Fruit fly (Drosophila melanogaster) whole organism, prepupa: ENCODE results near the gene Fuca.
A peak's percentile ranks its signal among the peaks of the same experiment; 100 is the strongest.

ENCODE experiments used
- CG10631 ChIP-seq: fragments of 200-800 bp; sonication (Bioruptor generic); optimal IDR thresholded peaks from 2 replicates; lab custom pipeline; 2016; ENCODE audit warnings: missing biosample characterization, missing genetic modification characterization
- CG10669 ChIP-seq: fragments of 200-800 bp; sonication (Bioruptor generic); optimal IDR thresholded peaks from 3 replicates; lab custom pipeline; 2018; ENCODE audit warnings: missing biosample characterization, mild to moderate bottlenecking, missing genetic modification characterization, moderate library complexity
- CG11294 ChIP-seq: fragments of 200-800 bp; sonication (Bioruptor generic); IDR thresholded peaks from 2 replicates; pipeline ENCODE4 v1.3.6; 2022; ENCODE audit warnings: missing biosample characterization, missing genetic modification characterization
- CG11762 ChIP-seq: fragments of 200-800 bp; sonication (Bioruptor generic); optimal IDR thresholded peaks from 3 replicates; lab custom pipeline; 2016; ENCODE audit warnings: missing biosample characterization, missing genetic modification characterization; ENCODE audit not compliant: insufficient read depth
- CG11902 ChIP-seq: fragments of 200-800 bp; sonication (Bioruptor generic); optimal IDR thresholded peaks from 3 replicates; lab custom pipeline; 2016; ENCODE audit warnings: missing biosample characterization, missing genetic modification characterization
- CG1621 ChIP-seq: fragments of 200-800 bp; sonication (Bioruptor generic); optimal IDR thresholded peaks from 3 replicates; lab custom pipeline; 2018; ENCODE audit warnings: missing biosample characterization, mild to moderate bottlenecking, missing genetic modification characterization
- CG3032 ChIP-seq: fragments of 200-800 bp; optimal IDR thresholded peaks from 2 replicates; lab custom pipeline; 2019; ENCODE audit warnings: missing biosample characterization, mild to moderate bottlenecking, missing genetic modification characterization, moderate library complexity
- CG31627 ChIP-seq: fragments of 200-800 bp; sonication (Bioruptor generic); optimal IDR thresholded peaks from 3 replicates; lab custom pipeline; 2016; ENCODE audit warnings: missing biosample characterization, missing genetic modification characterization
- CG34406 ChIP-seq: fragments of 200-800 bp; sonication (Bioruptor generic); optimal IDR thresholded peaks from 3 replicates; lab custom pipeline; 2016; ENCODE audit warnings: missing biosample characterization, missing genetic modification characterization
- CG3919 ChIP-seq: fragments of 200-800 bp; sonication (Bioruptor generic); optimal IDR thresholded peaks from 3 replicates; lab custom pipeline; 2016; ENCODE audit warnings: missing biosample characterization, missing genetic modification characterization
- CG6163 ChIP-seq: fragments of 200-800 bp; sonication (Bioruptor generic); IDR thresholded peaks from 3 replicates; pipeline ENCODE4 v1.3.6; 2022; ENCODE audit warnings: missing biosample characterization, missing genetic modification characterization
- CG6276 ChIP-seq: fragments of 200-800 bp; sonication (Bioruptor generic); optimal IDR thresholded peaks from 2 replicates; lab custom pipeline; 2017; ENCODE audit warnings: missing biosample characterization, mild to moderate bottlenecking, missing genetic modification characterization
- CG6808 ChIP-seq: fragments of 200-800 bp; sonication (Bioruptor generic); optimal IDR thresholded peaks from 3 replicates; lab custom pipeline; 2017; ENCODE audit warnings: missing biosample characterization, missing genetic modification characterization, mild to moderate bottlenecking, moderate library complexity, missing genetic modification reagents
- CG6854 ChIP-seq: fragments of 200-800 bp; sonication (Bioruptor generic); optimal IDR thresholded peaks from 2 replicates; lab custom pipeline; 2017; ENCODE audit warnings: missing biosample characterization, mild to moderate bottlenecking, missing genetic modification characterization
- CG8119 ChIP-seq: fragments of 200-800 bp; sonication (Bioruptor generic); IDR thresholded peaks from 3 replicates; pipeline ENCODE4 v1.3.6; 2022; ENCODE audit warnings: missing biosample characterization, missing genetic modification characterization
- CG8319 ChIP-seq: fragments of 200-800 bp; sonication (Bioruptor generic); optimal IDR thresholded peaks from 3 replicates; lab custom pipeline; 2016; ENCODE audit warnings: missing biosample characterization, missing genetic modification characterization
- CG8632 ChIP-seq: fragments of 200-800 bp; sonication (Bioruptor generic); optimal IDR thresholded peaks from 3 replicates; lab custom pipeline; 2016; ENCODE audit warnings: missing biosample characterization, missing genetic modification characterization
- Eip75B ChIP-seq: fragments of 200-800 bp; sonication (Bioruptor generic); optimal IDR thresholded peaks from 3 replicates; lab custom pipeline; 2016; ENCODE audit warnings: missing biosample characterization, missing genetic modification characterization
- Eip78C ChIP-seq: fragments of 200-800 bp; sonication (Bioruptor generic); peaks from one replicate; lab custom pipeline; 2016; ENCODE audit warnings: missing biosample characterization, missing genetic modification characterization
- Ets21C ChIP-seq: fragments of 200-800 bp; sonication (Bioruptor generic); optimal IDR thresholded peaks from 3 replicates; lab custom pipeline; 2016; ENCODE audit warnings: missing biosample characterization, missing genetic modification characterization
- Ets96B ChIP-seq: fragments of 200-800 bp; optimal IDR thresholded peaks from 2 replicates; lab custom pipeline; 2019; ENCODE audit warnings: missing biosample characterization, mild to moderate bottlenecking, missing genetic modification characterization, moderate library complexity
- Gug ChIP-seq: fragments of 200-800 bp; sonication (Bioruptor generic); IDR thresholded peaks from 2 replicates; pipeline ENCODE4 v1.3.6; 2022; ENCODE audit warnings: missing biosample characterization, missing genetic modification characterization
- Hr38 ChIP-seq: sonication (Bioruptor generic); optimal IDR thresholded peaks from 2 replicates; lab custom pipeline; 2016; ENCODE audit warnings: missing biosample characterization, missing genetic modification characterization
- Hr39 ChIP-seq: fragments of 200-800 bp; sonication (Bioruptor generic); optimal IDR thresholded peaks from 2 replicates; lab custom pipeline; 2016; ENCODE audit warnings: missing biosample characterization, missing genetic modification characterization
- Hr4 ChIP-seq: fragments of 200-800 bp; sonication (Bioruptor generic); optimal IDR thresholded peaks from 3 replicates; lab custom pipeline; 2016; ENCODE audit warnings: missing biosample characterization, missing genetic modification characterization
- Lpt ChIP-seq: fragments of 200-800 bp; sonication (Bioruptor generic); optimal IDR thresholded peaks from 3 replicates; lab custom pipeline; 2016; ENCODE audit warnings: missing biosample characterization, missing genetic modification characterization
- Smox ChIP-seq: fragments of 200-800 bp; sonication (Bioruptor generic); optimal IDR thresholded peaks from 3 replicates; lab custom pipeline; 2016; ENCODE audit warnings: missing biosample characterization, missing genetic modification characterization
- Sox102F ChIP-seq: fragments of 200-800 bp; sonication (Bioruptor generic); optimal IDR thresholded peaks from 2 replicates; lab custom pipeline; 2016; ENCODE audit warnings: missing biosample characterization, mild to moderate bottlenecking, missing genetic modification characterization
- Sox14 ChIP-seq: fragments of 200-800 bp; sonication (Bioruptor generic); optimal IDR thresholded peaks from 3 replicates; lab custom pipeline; 2016; ENCODE audit warnings: missing biosample characterization, missing genetic modification characterization
- achi ChIP-seq: fragments of 200-800 bp; sonication (Bioruptor generic); optimal IDR thresholded peaks from 3 replicates; lab custom pipeline; 2016; ENCODE audit warnings: missing biosample characterization, missing genetic modification characterization
- acj6 ChIP-seq: fragments of 200-800 bp; sonication (Bioruptor generic); optimal IDR thresholded peaks from 3 replicates; lab custom pipeline; 2016; ENCODE audit warnings: missing biosample characterization, missing genetic modification characterization
- cyc ChIP-seq: fragments of 200-800 bp; sonication (Bioruptor generic); optimal IDR thresholded peaks from 3 replicates; lab custom pipeline; 2016; ENCODE audit warnings: missing biosample characterization, missing genetic modification characterization
- dac ChIP-seq: fragments of 200-800 bp; sonication (Bioruptor generic); optimal IDR thresholded peaks from 2 replicates; lab custom pipeline; 2017; ENCODE audit warnings: missing biosample characterization, mild to moderate bottlenecking, missing genetic modification characterization
- fd59A ChIP-seq: fragments of 200-800 bp; sonication (Bioruptor generic); optimal IDR thresholded peaks from 2 replicates; lab custom pipeline; 2017; ENCODE audit warnings: missing biosample characterization, mild to moderate bottlenecking, missing genetic modification characterization, missing genetic modification reagents
- fd85E ChIP-seq: fragments of 200-800 bp; sonication (Bioruptor generic); optimal IDR thresholded peaks from 3 replicates; lab custom pipeline; 2016; ENCODE audit warnings: missing biosample characterization, missing genetic modification characterization
- fkh ChIP-seq: fragments of 200-800 bp; sonication (Bioruptor generic); optimal IDR thresholded peaks from 3 replicates; lab custom pipeline; 2017; ENCODE audit warnings: missing biosample characterization, mild to moderate bottlenecking, missing genetic modification characterization, moderate library complexity
- lz ChIP-seq: fragments of 200-800 bp; sonication (Bioruptor generic); optimal IDR thresholded peaks from 3 replicates; lab custom pipeline; 2016; ENCODE audit warnings: missing biosample characterization, missing genetic modification characterization
- net ChIP-seq: fragments of 200-800 bp; sonication (Bioruptor generic); optimal IDR thresholded peaks from 3 replicates; lab custom pipeline; 2016; ENCODE audit warnings: missing biosample characterization, missing genetic modification characterization
- pdm3 ChIP-seq: fragments of 200-800 bp; sonication (Bioruptor generic); optimal IDR thresholded peaks from 3 replicates; lab custom pipeline; 2016; ENCODE audit warnings: missing biosample characterization, missing genetic modification characterization
- salr ChIP-seq, 2 experiments: fragments of 200-800 bp; sonication (Bioruptor generic); optimal IDR thresholded peaks; 3 replicates each; lab custom pipeline; 2016 to 2018; ENCODE audit warnings: missing biosample characterization in 2 of 2, missing genetic modification characterization in 2 of 2, mild to moderate bottlenecking in 1 of 2
- ss ChIP-seq, 2 experiments: fragments of 200-800 bp; sonication (Bioruptor generic); optimal IDR thresholded peaks; 2 replicates in 1 of 2; 3 replicates in 1 of 2; lab custom pipeline; 2017 to 2018; ENCODE audit warnings: mild to moderate bottlenecking in 2 of 2, missing biosample characterization in 2 of 2, missing genetic modification characterization in 2 of 2, moderate library complexity in 1 of 2
- svp ChIP-seq: fragments of 200-800 bp; sonication (Bioruptor generic); peaks from one replicate; lab custom pipeline; 2016; ENCODE audit warnings: missing biosample characterization, missing genetic modification characterization
- vri ChIP-seq: fragments of 200-800 bp; sonication (Bioruptor generic); optimal IDR thresholded peaks from 3 replicates; lab custom pipeline; 2016; ENCODE audit warnings: missing biosample characterization, mild to moderate bottlenecking, missing genetic modification characterization

Gene Fuca

dm6 chr3L:11555662-11556460, 33.3 kb upstream of the Fuca start (continued):
- TF ChIP-seq lz (GFP tag; lab: Kevin White, UChicago) (no peak), CG10631 (GFP tag; lab: Kevin White, UChicago) (peak; percentile 37), CG1621 (tag; lab: Kevin White, UChicago) (peak; percentile 37), CG3919 (GFP tag; lab: Kevin White, UChicago) (peak; percentile 37), vri (GFP tag; lab: Kevin White, UChicago) (no peak), Hr39 (GFP tag; lab: Kevin White, UChicago) (no peak), achi (peak; percentile 41), CG11902 (GFP tag; lab: Kevin White, UChicago) (no peak), Hr4 (GFP tag; lab: Kevin White, UChicago) (peak; percentile 80), CG8319 (GFP tag; lab: Kevin White, UChicago) (no peak), CG8119 (GFP tag; lab: Robert Waterston, UW) (peak; percentile 92), CG10669 (GFP tag; lab: Kevin White, UChicago) (peak; percentile 53), Ets96B (tag; lab: Kevin White, UChicago) (peak; percentile 64), Gug (GFP tag; lab: Robert Waterston, UW) (no peak; the same call in none of the 2 replicates), pdm3 (GFP tag; lab: Kevin White, UChicago) (peak; percentile 48), fkh (GFP tag; lab: Kevin White, UChicago) (peak; percentile 80), Ets21C (GFP tag; lab: Kevin White, UChicago) (no peak), cyc (GFP tag; lab: Kevin White, UChicago) (no peak), Eip78C (GFP tag; lab: Kevin White, UChicago) (peak; percentile 88), CG6163 (GFP tag; lab: Robert Waterston, UW) (0 out of 3 replicates have a peak, but pooled peaks have one; percentile 11), Smox (GFP tag; lab: Kevin White, UChicago) (no peak), svp (GFP tag; lab: Kevin White, UChicago) (no peak), CG3032 (tag; lab: Kevin White, UChicago) (peak; percentile 49), CG11294 (GFP tag; lab: Robert Waterston, UW) (no peak; the same call in 1 of the 2 replicates), acj6 (GFP tag; lab: Kevin White, UChicago) (peak; percentile 23)

- TF ChIP-seq acj6 (GFP tag; lab: Kevin White, UChicago) (no peak), CG3919 (GFP tag; lab: Kevin White, UChicago) (no peak), ss (GFP tag; optimal IDR thresholded peaks at IDR 0.05; lab: Kevin White, UChicago) (no peak), Ets21C (GFP tag; lab: Kevin White, UChicago) (no peak), Smox (GFP tag; lab: Kevin White, UChicago) (no peak), CG6808 (no peak), CG6854 (GFP tag; lab: Kevin White, UChicago) (no peak), CG1621 (tag; lab: Kevin White, UChicago) (no peak), salr (GFP tag; optimal IDR thresholded peaks at IDR 0.05; lab: Kevin White, UChicago) (no peak), CG8632 (GFP tag; lab: Kevin White, UChicago) (no peak), dac (GFP tag; lab: Kevin White, UChicago) (no peak), fd59A (GFP tag; lab: Kevin White, UChicago) (no peak), CG31627 (GFP tag; lab: Kevin White, UChicago) (no peak), lz (GFP tag; lab: Kevin White, UChicago) (no peak), pdm3 (GFP tag; lab: Kevin White, UChicago) (no peak)
Measured at dm6 chr3L:11554796-11555195, 32.3 kb upstream of the Fuca start.

dm6 chr3L:11554338-11554737, 31.8 kb upstream of the Fuca start:
- TF ChIP-seq Sox14 (GFP tag; lab: Kevin White, UChicago) (peak; percentile 51), CG6276 (GFP tag; lab: Kevin White, UChicago) (peak; percentile 54), fd59A (GFP tag; lab: Kevin White, UChicago) (peak; percentile 39), net (peak; percentile 63), CG34406 (GFP tag; lab: Kevin White, UChicago) (peak; percentile 25), Sox102F (GFP tag; lab: Kevin White, UChicago) (peak; percentile 69), CG6163 (GFP tag; lab: Robert Waterston, UW) (peak; percentile 76), ss (GFP tag; optimal IDR thresholded peaks at IDR 0.05; lab: Kevin White, UChicago) (peak; percentile 72 to 73), Eip75B (GFP tag; lab: Kevin White, UChicago) (peak; percentile 71), Gug (GFP tag; lab: Robert Waterston, UW) (no peak), fd85E (no peak), CG8632 (GFP tag; lab: Kevin White, UChicago) (peak; percentile 42), svp (GFP tag; lab: Kevin White, UChicago) (peak; percentile 82), acj6 (GFP tag; lab: Kevin White, UChicago) (peak; percentile 68), Hr4 (GFP tag; lab: Kevin White, UChicago) (peak; percentile 69), Hr38 (GFP tag; lab: Kevin White, UChicago) (no peak), CG31627 (GFP tag; lab: Kevin White, UChicago) (peak; percentile 70), CG11762 (GFP tag; lab: Kevin White, UChicago) (peak; percentile 35), CG6854 (GFP tag; lab: Kevin White, UChicago) (no peak), CG11294 (GFP tag; lab: Robert Waterston, UW) (peak; percentile 65), CG3919 (GFP tag; lab: Kevin White, UChicago) (peak; percentile 76), Smox (GFP tag; lab: Kevin White, UChicago) (peak; percentile 66), Lpt (GFP tag; lab: Kevin White, UChicago) (peak; percentile 36), CG1621 (tag; lab: Kevin White, UChicago) (peak; percentile 47)
